Worm (Caenorhabditis elegans) whole organism, late embryonic: ENCODE measurements around the gene cyn-11.

Experiments used
- nhr-11 ChIP-seq: fragments of 150-350 bp; optimal IDR thresholded peaks from 2 replicates; lab custom pipeline; 2014; ENCODE audit warnings: missing biosample characterization, missing genetic modification characterization
- pha-4 ChIP-seq: fragments of 150-350 bp; optimal IDR thresholded peaks from 2 replicates; lab custom pipeline; 2018; ENCODE audit warnings: missing biosample characterization, missing genetic modification reagents, missing genetic modification characterization
- sox-4 ChIP-seq: sonication (generic microtip); optimal IDR thresholded peaks from 2 replicates; lab custom pipeline; 2017; ENCODE audit warnings: mild to moderate bottlenecking, missing genetic modification characterization, inconsistent platforms, missing compliant biosample characterization

DNA sequence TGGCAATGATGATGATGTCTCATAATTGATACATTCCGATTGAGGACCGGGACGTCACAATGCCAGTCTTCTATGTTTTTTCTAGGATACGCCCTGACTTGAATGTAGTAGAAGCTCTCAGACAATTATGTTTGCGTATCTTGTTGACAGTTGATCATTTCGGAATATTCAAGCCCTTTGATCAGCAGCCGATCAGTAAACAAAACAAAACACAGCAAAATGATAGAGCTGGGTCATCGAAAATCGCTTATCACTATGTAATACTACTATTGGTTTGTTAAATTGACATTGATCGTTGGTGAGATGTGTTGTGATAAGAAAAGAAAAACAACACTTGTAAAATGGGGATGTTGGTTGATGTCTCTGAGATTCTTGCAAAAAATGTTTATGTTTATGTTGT lies 22.2 kb upstream of the cyn-11 start:
- no peak for TF ChIP-seq nhr-11 (tag; lab: Kevin White, UChicago)
- no peak for TF ChIP-seq sox-4 (tag; lab: Kevin White, UChicago)
- TF ChIP-seq pha-4, result no peak
